Worm (Caenorhabditis elegans) whole organism, L1 larva: ENCODE measurements around the gene C32D5.10.

Experiments used
- C04F5.9 ChIP-seq: sonication (generic microtip); optimal IDR thresholded peaks from 2 replicates; lab custom pipeline; 2016; ENCODE audit warnings: missing genetic modification characterization, missing compliant biosample characterization
- Y116A8C.19 ChIP-seq: sonication (generic microtip); optimal IDR thresholded peaks from 2 replicates; lab custom pipeline; 2016; ENCODE audit warnings: missing compliant biosample characterization, missing genetic modification characterization, borderline replicate concordance
- ama-1 ChIP-seq: fragments of 150-350 bp; optimal IDR thresholded peaks from 2 replicates; lab custom pipeline; 2014
- blmp-1 ChIP-seq: fragments of 150-350 bp; optimal IDR thresholded peaks from 2 replicates; lab custom pipeline; 2014; ENCODE audit warnings: missing biosample characterization, missing genetic modification characterization
- ceh-63 ChIP-seq: fragments of 200-800 bp; sonication (Bioruptor generic); optimal IDR thresholded peaks from 2 replicates; lab custom pipeline; 2018; ENCODE audit warnings: mild to moderate bottlenecking, missing genetic modification characterization, missing compliant biosample characterization
- ceh-8 ChIP-seq: fragments of 200-800 bp; sonication (Bioruptor generic); optimal IDR thresholded peaks from 2 replicates; lab custom pipeline; 2018; ENCODE audit warnings: mild to moderate bottlenecking, missing genetic modification characterization, moderate library complexity, missing compliant biosample characterization
- ceh-90 ChIP-seq: sonication (generic microtip); optimal IDR thresholded peaks from 2 replicates; lab custom pipeline; 2016; ENCODE audit warnings: missing genetic modification characterization, missing compliant biosample characterization
- ces-1 ChIP-seq: fragments of 150-350 bp; optimal IDR thresholded peaks from 2 replicates; lab custom pipeline; 2014; ENCODE audit warnings: missing biosample characterization, missing genetic modification reagents, missing genetic modification characterization
- dpl-1 ChIP-seq, 3 experiments: fragments of 150-350 bp in 2 of 3; sonication (generic microtip) in 1 of 3; optimal IDR thresholded peaks; 2 replicates each; lab custom pipeline; 2014 to 2017; ENCODE audit warnings: missing biosample characterization in 3 of 3, missing genetic modification characterization in 3 of 3, missing genetic modification reagents in 3 of 3
- efl-1 ChIP-seq, 4 experiments: fragments of 150-350 bp; optimal IDR thresholded peaks in 3 of 4; peaks in 1 of 4; 1 replicate in 1 of 4; 2 replicates in 3 of 4; lab custom pipeline; 2014; ENCODE audit warnings: missing biosample characterization in 2 of 4, missing genetic modification characterization in 2 of 4, missing genetic modification reagents in 2 of 4
- efl-3 ChIP-seq: fragments of 200-800 bp; sonication (Bioruptor generic); optimal IDR thresholded peaks from 2 replicates; lab custom pipeline; 2018; ENCODE audit warnings: mild to moderate bottlenecking, missing genetic modification characterization, missing compliant biosample characterization
- egl-13 ChIP-seq: sonication (generic microtip); optimal IDR thresholded peaks from 2 replicates; lab custom pipeline; 2016; ENCODE audit warnings: missing genotype, missing genetic modification reagents, missing genetic modification characterization, missing compliant biosample characterization
- elt-2 ChIP-seq: sonication (generic microtip); optimal IDR thresholded peaks from 2 replicates; lab custom pipeline; 2016; ENCODE audit warnings: missing genetic modification characterization, mild to moderate bottlenecking, inconsistent platforms, missing compliant biosample characterization, missing genetic modification reagents
- ets-5 ChIP-seq: fragments of 200-800 bp; sonication (Bioruptor generic); IDR thresholded peaks from 2 replicates; pipeline ENCODE4 v1.3.6; 2022; ENCODE audit warnings: missing genetic modification characterization, missing compliant biosample characterization
- fos-1 ChIP-seq: fragments of 150-350 bp; optimal IDR thresholded peaks from 2 replicates; lab custom pipeline; 2014; ENCODE audit warnings: missing biosample characterization, missing genetic modification characterization
- grh-1 ChIP-seq: fragments of 200-800 bp; sonication (Bioruptor generic); IDR thresholded peaks from 2 replicates; pipeline ENCODE4 v1.3.6; 2022; ENCODE audit warnings: missing genetic modification reagents, missing genetic modification characterization, missing compliant biosample characterization
- jun-1 ChIP-seq: fragments of 150-350 bp; optimal IDR thresholded peaks from 2 replicates; lab custom pipeline; 2014; ENCODE audit warnings: missing biosample characterization, missing genetic modification reagents, missing genetic modification characterization
- lin-14 ChIP-seq: fragments of 200-800 bp; sonication (Bioruptor generic); optimal IDR thresholded peaks from 2 replicates; lab custom pipeline; 2018; ENCODE audit warnings: mild to moderate bottlenecking, missing genetic modification characterization, moderate library complexity, missing compliant biosample characterization
- lin-15B ChIP-seq: fragments of 150-350 bp; sonication (generic microtip); optimal IDR thresholded peaks from 3 replicates; lab custom pipeline; 2014; ENCODE audit warnings: missing biosample characterization, missing genetic modification characterization
- lin-35 ChIP-seq, 2 experiments: fragments of 150-350 bp; optimal IDR thresholded peaks; 2 replicates each; lab custom pipeline; 2014; ENCODE audit warnings: missing biosample characterization in 2 of 2, missing genetic modification characterization in 2 of 2, missing genetic modification reagents in 2 of 2
- lin-39 ChIP-seq: fragments of 150-350 bp; optimal IDR thresholded peaks from 2 replicates; lab custom pipeline; 2014; ENCODE audit warnings: missing biosample characterization, missing genetic modification reagents, missing genetic modification characterization
- lir-3 ChIP-seq: sonication (generic microtip); optimal IDR thresholded peaks from 2 replicates; lab custom pipeline; 2016; ENCODE audit warnings: mild to moderate bottlenecking, missing genetic modification characterization, moderate library complexity, missing compliant biosample characterization; ENCODE audit not compliant: poor library complexity
- lsy-2 ChIP-seq, 2 experiments: fragments of 150-350 bp; optimal IDR thresholded peaks; 2 replicates each; lab custom pipeline; 2014; ENCODE audit warnings: missing biosample characterization in 2 of 2, missing genetic modification characterization in 2 of 2
- mdl-1 ChIP-seq, 2 experiments: fragments of 150-350 bp; optimal IDR thresholded peaks; 2 replicates each; lab custom pipeline; 2014 to 2017; ENCODE audit warnings: missing biosample characterization in 2 of 2, missing genetic modification characterization in 2 of 2, inconsistent platforms in 1 of 2
- mep-1 ChIP-seq: fragments of 150-350 bp; optimal IDR thresholded peaks from 2 replicates; lab custom pipeline; 2014; ENCODE audit warnings: missing biosample characterization, missing genetic modification characterization
- nhr-11 ChIP-seq: fragments of 150-350 bp; optimal IDR thresholded peaks from 2 replicates; lab custom pipeline; 2014; ENCODE audit warnings: missing biosample characterization, missing genetic modification characterization
- nhr-12 ChIP-seq: sonication (generic microtip); optimal IDR thresholded peaks from 2 replicates; lab custom pipeline; 2017; ENCODE audit warnings: missing biosample characterization, missing genetic modification characterization
- nhr-20 ChIP-seq: sonication (generic microtip); optimal IDR thresholded peaks from 2 replicates; lab custom pipeline; 2016; ENCODE audit warnings: mild to moderate bottlenecking, missing genetic modification characterization, missing compliant biosample characterization
- nhr-28 ChIP-seq: fragments of 150-350 bp; optimal IDR thresholded peaks from 2 replicates; lab custom pipeline; 2014; ENCODE audit warnings: missing biosample characterization, missing genetic modification characterization
- nhr-71 ChIP-seq: sonication (generic microtip); optimal IDR thresholded peaks from 2 replicates; lab custom pipeline; 2016; ENCODE audit warnings: mild to moderate bottlenecking, missing genetic modification characterization, moderate library complexity, missing compliant biosample characterization
- nhr-76 ChIP-seq: sonication (generic microtip); optimal IDR thresholded peaks from 2 replicates; lab custom pipeline; 2017; ENCODE audit warnings: missing biosample characterization, missing genetic modification characterization
- nhr-77 ChIP-seq: fragments of 150-350 bp; optimal IDR thresholded peaks from 2 replicates; lab custom pipeline; 2014; ENCODE audit warnings: missing biosample characterization, missing genetic modification characterization
- nhr-90 ChIP-seq: sonication (generic microtip); optimal IDR thresholded peaks from 2 replicates; lab custom pipeline; 2016; ENCODE audit warnings: mild to moderate bottlenecking, missing genetic modification characterization, missing compliant biosample characterization; ENCODE audit not compliant: poor library complexity
- pag-3 ChIP-seq: sonication (generic microtip); optimal IDR thresholded peaks from 2 replicates; lab custom pipeline; 2017; ENCODE audit warnings: missing genetic modification characterization, mild to moderate bottlenecking, missing compliant biosample characterization, antibody characterized with exemption, borderline replicate concordance; ENCODE audit not compliant: insufficient read depth
- pax-3 ChIP-seq: fragments of 200-800 bp; sonication (Bioruptor generic); optimal IDR thresholded peaks from 2 replicates; lab custom pipeline; 2018; ENCODE audit warnings: mild to moderate bottlenecking, missing genetic modification characterization, moderate library complexity, missing compliant biosample characterization
- pqm-1 ChIP-seq: sonication (generic microtip); optimal IDR thresholded peaks from 3 replicates; lab custom pipeline; 2017; ENCODE audit warnings: missing biosample characterization, missing genetic modification characterization
- rnt-1 ChIP-seq: sonication (generic microtip); optimal IDR thresholded peaks from 2 replicates; lab custom pipeline; 2016; ENCODE audit warnings: mild to moderate bottlenecking, missing genetic modification characterization, moderate library complexity, missing compliant biosample characterization
- skn-1 ChIP-seq: fragments of 150-350 bp; optimal IDR thresholded peaks from 2 replicates; lab custom pipeline; 2014; ENCODE audit warnings: missing biosample characterization, missing genetic modification characterization
- snu-23 ChIP-seq: sonication (generic microtip); optimal IDR thresholded peaks from 2 replicates; lab custom pipeline; 2016; ENCODE audit warnings: missing genetic modification characterization, missing compliant biosample characterization
- swsn-7 ChIP-seq: sonication (generic microtip); optimal IDR thresholded peaks from 2 replicates; lab custom pipeline; 2016; ENCODE audit warnings: missing genetic modification characterization, missing compliant biosample characterization
- tlp-1 ChIP-seq: fragments of 150-350 bp; optimal IDR thresholded peaks from 2 replicates; lab custom pipeline; 2014; ENCODE audit warnings: missing biosample characterization, missing genetic modification characterization
- unc-30 ChIP-seq: sonication (generic microtip); optimal IDR thresholded peaks from 2 replicates; lab custom pipeline; 2017; ENCODE audit warnings: missing biosample characterization, missing genetic modification characterization
- unc-62 ChIP-seq: fragments of 150-350 bp; optimal IDR thresholded peaks from 2 replicates; lab custom pipeline; 2014; ENCODE audit warnings: missing biosample characterization, missing genetic modification reagents, missing genetic modification characterization
- unc-86 ChIP-seq: sonication (generic microtip); optimal IDR thresholded peaks from 2 replicates; lab custom pipeline; 2016; ENCODE audit warnings: missing genetic modification characterization, missing compliant biosample characterization
- unc-98 ChIP-seq: fragments of 200-800 bp; sonication (Bioruptor generic); IDR thresholded peaks from 2 replicates; pipeline ENCODE4 v1.3.6; 2022; ENCODE audit warnings: missing genetic modification characterization, missing compliant biosample characterization
- xbp-1 ChIP-seq: sonication (generic microtip); optimal IDR thresholded peaks from 2 replicates; lab custom pipeline; 2016; ENCODE audit warnings: missing genetic modification characterization, missing compliant biosample characterization
- zag-1 ChIP-seq: fragments of 150-350 bp; optimal IDR thresholded peaks from 2 replicates; lab custom pipeline; 2014; ENCODE audit warnings: missing biosample characterization, missing genetic modification characterization
- ztf-4 ChIP-seq: fragments of 150-350 bp; optimal IDR thresholded peaks from 2 replicates; lab custom pipeline; 2014; ENCODE audit warnings: missing biosample characterization, missing genetic modification characterization

Gene C32D5.10

DNA sequence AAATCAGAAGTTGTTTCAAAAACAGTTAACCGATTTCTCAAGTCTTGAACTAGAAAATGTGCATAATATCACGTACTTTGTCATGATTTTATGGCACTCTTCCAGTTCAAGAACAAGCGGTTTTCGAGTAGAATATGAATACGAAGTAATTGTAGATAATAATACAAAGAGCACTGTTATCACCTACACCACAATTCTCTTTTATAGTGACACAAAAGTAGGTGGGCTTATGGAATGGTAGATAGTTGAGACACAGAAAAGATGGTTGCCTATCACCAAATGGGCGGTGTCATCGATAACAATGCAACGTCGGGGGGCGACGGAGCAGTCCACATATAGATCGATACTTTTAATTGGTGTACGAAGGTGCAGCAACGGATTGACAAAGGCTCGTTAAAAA, 23.1 kb downstream of the C32D5.10 start (continued):
- TF ChIP-seq snu-23 (GFP tag; lab: Kevin White, UChicago) (no peak), unc-98 (GFP tag; lab: Robert Waterston, UW) (no peak), lsy-2 (tag; optimal IDR thresholded peaks at IDR 0.05; lab: Kevin White, UChicago) (peak in 1 of 2 experiments; percentile 13), ama-1 (lab: Kevin White, UChicago) (peak; percentile 37), nhr-90 (peak; percentile 38), ztf-4 (tag; lab: Kevin White, UChicago) (no peak), ceh-8 (GFP tag; lab: Kevin White, UChicago) (no peak), tlp-1 (tag; lab: Kevin White, UChicago) (peak; percentile 30), rnt-1 (tag; lab: Kevin White, UChicago) (no peak), fos-1 (tag; lab: Kevin White, UChicago) (no peak), unc-30 (tag; lab: Kevin White, UChicago) (no peak), xbp-1 (tag; lab: Kevin White, UChicago) (no peak), ces-1 (no peak), egl-13 (tag; lab: Kevin White, UChicago) (no peak), ceh-63 (GFP tag; lab: Kevin White, UChicago) (no peak), lin-39 (no peak), mep-1 (tag; lab: Kevin White, UChicago) (no peak), nhr-20 (tag; lab: Kevin White, UChicago) (peak; percentile 4), unc-62 (GFP tag; lab: Kevin White, UChicago) (no peak), nhr-76 (tag; lab: Kevin White, UChicago) (no peak), nhr-71 (tag; lab: Kevin White, UChicago) (peak; percentile 14), zag-1 (tag; lab: Kevin White, UChicago) (no peak), blmp-1 (no peak), ceh-90 (tag; lab: Kevin White, UChicago) (no peak), skn-1 (tag; lab: Kevin White, UChicago) (no peak), nhr-11 (tag; lab: Kevin White, UChicago) (no peak), ets-5 (GFP tag; lab: Robert Waterston, UW) (no peak), nhr-77 (tag; lab: Kevin White, UChicago) (no peak), nhr-12 (tag; lab: Kevin White, UChicago) (no peak), lir-3 (tag; lab: Kevin White, UChicago) (no peak)

DNA sequence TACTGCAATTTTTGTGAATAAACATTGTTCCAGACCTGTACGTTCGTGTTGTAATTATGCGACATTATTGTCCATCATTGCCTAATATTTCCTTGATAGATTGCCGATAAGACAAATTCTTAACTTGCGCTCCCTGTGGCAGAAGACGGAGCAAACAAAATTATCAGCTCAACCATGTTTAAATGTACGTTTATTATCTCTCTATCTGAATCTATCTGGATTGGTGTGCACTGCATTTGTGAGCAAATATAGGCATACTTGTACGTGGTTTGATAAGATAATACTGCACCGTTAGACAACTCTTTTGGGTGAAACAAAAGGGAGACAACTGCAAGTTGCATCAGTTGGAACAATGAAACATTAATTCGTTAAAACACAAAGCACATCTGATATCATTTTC, 24.5 kb downstream of the C32D5.10 start:
- TF ChIP-seq nhr-90 (peak; percentile 4), lin-14 (peak; percentile 22), nhr-20 (tag; lab: Kevin White, UChicago) (peak; percentile 16), pax-3 (peak; percentile 6), ets-5 (GFP tag; lab: Robert Waterston, UW) (no peak), jun-1 (tag; lab: Kevin White, UChicago) (peak; percentile 34), elt-2 (tag; lab: Kevin White, UChicago) (peak; percentile 97), pqm-1 (tag; lab: Kevin White, UChicago) (peak; percentile 39), nhr-71 (tag; lab: Kevin White, UChicago) (peak; percentile 19), lin-39 (no peak), pag-3 (tag; lab: Kevin White, UChicago) (no peak), nhr-28 (tag; lab: Kevin White, UChicago) (no peak), lin-35 (GFP tag; optimal IDR thresholded peaks at IDR 0.05; lab: Kevin White, UChicago) (peak in 1 of 2 experiments; percentile 21), efl-1 (optimal IDR thresholded peaks at IDR 0.05; lab: Kevin White, UChicago) (no peak), efl-1 (GFP tag; optimal IDR thresholded peaks at IDR 0.05 in 1 of 2; lab: Kevin White, UChicago) (peak in 1 of 2 experiments; percentile 60), fos-1 (tag; lab: Kevin White, UChicago) (no peak)

DNA sequence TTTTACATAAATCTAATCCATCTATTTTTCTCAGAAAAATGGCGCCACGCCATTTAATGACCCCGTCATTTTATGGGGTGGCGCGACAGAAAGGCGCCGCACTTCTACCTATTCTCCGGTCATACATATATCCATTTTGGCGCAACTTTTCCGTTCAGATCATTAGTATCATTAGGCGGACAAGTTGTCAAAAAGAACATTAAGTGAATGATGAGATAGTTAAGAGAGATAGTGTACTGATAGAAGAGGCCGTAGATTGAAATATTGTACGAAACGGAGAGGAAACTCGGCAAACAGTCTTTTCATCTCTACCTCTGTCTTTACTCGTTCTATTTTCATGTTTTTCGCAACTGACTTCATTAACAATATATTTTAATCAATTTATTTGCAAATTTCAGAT, 27.7 kb downstream of the C32D5.10 start, which contains the start of gene sma-6:
Gene sma-6, plus strand, starts transcription at position 399 of the 400 bp plus-strand sequence.
- TF ChIP-seq grh-1 (no peak), efl-3 (GFP tag; lab: Kevin White, UChicago) (no peak), dpl-1 (GFP tag; optimal IDR thresholded peaks at IDR 0.05; lab: Kevin White, UChicago) (peak in 1 of 3 experiments; percentile 7), nhr-11 (tag; lab: Kevin White, UChicago) (no peak), efl-1 (optimal IDR thresholded peaks at IDR 0.05; lab: Kevin White, UChicago) (no peak), efl-1 (GFP tag; optimal IDR thresholded peaks at IDR 0.05 in 1 of 2; lab: Kevin White, UChicago) (peak in 1 of 2 experiments; percentile 94), lin-15B (tag; lab: Kevin White, UChicago) (no peak), nhr-20 (tag; lab: Kevin White, UChicago) (no peak), nhr-12 (tag; lab: Kevin White, UChicago) (no peak), snu-23 (GFP tag; lab: Kevin White, UChicago) (peak; percentile 10), unc-30 (tag; lab: Kevin White, UChicago) (no peak), mdl-1 (tag; optimal IDR thresholded peaks at IDR 0.05; lab: Kevin White, UChicago) (no peak), Y116A8C.19 (tag; lab: Kevin White, UChicago) (no peak), ceh-63 (GFP tag; lab: Kevin White, UChicago) (no peak), unc-86 (tag; lab: Kevin White, UChicago) (no peak), C04F5.9 (no peak), swsn-7 (tag; lab: Kevin White, UChicago) (no peak), nhr-71 (tag; lab: Kevin White, UChicago) (no peak)
